Fruit fly (Drosophila melanogaster) whole organism, embryonic: Measurements from ENCODE around the gene CG46318.

Experiments
- Abd-B ChIP-seq: fragments of 200-800 bp; sonication (Bioruptor generic); optimal IDR thresholded peaks from 2 replicates; lab custom pipeline; 2018; ENCODE audit warnings: missing biosample characterization, mild to moderate bottlenecking, missing genetic modification characterization, moderate library complexity
- Atf-2 ChIP-seq: fragments of 200-800 bp; sonication (Bioruptor generic); optimal IDR thresholded peaks from 2 replicates; lab custom pipeline; 2016; ENCODE audit warnings: missing biosample characterization, missing genetic modification characterization
- Atf3 ChIP-seq: fragments of 200-800 bp; sonication (Bioruptor generic); optimal IDR thresholded peaks from 3 replicates; lab custom pipeline; 2016; ENCODE audit warnings: missing biosample characterization, missing genetic modification characterization
- CG11398 ChIP-seq: fragments of 200-800 bp; sonication (Bioruptor generic); optimal IDR thresholded peaks from 2 replicates; lab custom pipeline; 2016; ENCODE audit warnings: missing biosample characterization, missing genetic modification characterization
- CG12236 ChIP-seq: fragments of 200-800 bp; sonication (Bioruptor generic); optimal IDR thresholded peaks from 2 replicates; lab custom pipeline; 2016; ENCODE audit warnings: missing biosample characterization, missing genetic modification characterization
- CG12659 ChIP-seq: fragments of 200-800 bp; sonication (Bioruptor generic); optimal IDR thresholded peaks from 3 replicates; lab custom pipeline; 2017; ENCODE audit warnings: mild to moderate bottlenecking, missing biosample characterization, missing genetic modification reagents, missing genetic modification characterization
- CG13775 ChIP-seq: fragments of 200-800 bp; sonication (Bioruptor generic); optimal IDR thresholded peaks from 3 replicates; lab custom pipeline; 2017; ENCODE audit warnings: missing biosample characterization, mild to moderate bottlenecking, missing genetic modification characterization
- CG14014 ChIP-seq: fragments of 200-800 bp; sonication (Bioruptor generic); IDR thresholded peaks from 2 replicates; pipeline ENCODE4 v1.3.6; 2022; ENCODE audit warnings: missing biosample characterization, missing genetic modification characterization
- CG1603 ChIP-seq: fragments of 200-800 bp; sonication (Bioruptor generic); optimal IDR thresholded peaks from 2 replicates; lab custom pipeline; 2019; ENCODE audit warnings: missing biosample characterization, mild to moderate bottlenecking, missing genetic modification characterization, moderate library complexity
- CG16815 ChIP-seq: fragments of 200-800 bp; sonication (Bioruptor generic); optimal IDR thresholded peaks from 3 replicates; lab custom pipeline; 2017; ENCODE audit warnings: missing biosample characterization, mild to moderate bottlenecking, missing genetic modification characterization
- CG17568 ChIP-seq: fragments of 200-800 bp; sonication (Bioruptor generic); optimal IDR thresholded peaks from 2 replicates; lab custom pipeline; 2018; ENCODE audit warnings: missing biosample characterization, mild to moderate bottlenecking, missing genetic modification characterization, moderate library complexity
- CG17829 ChIP-seq: fragments of 200-800 bp; optimal IDR thresholded peaks from 2 replicates; lab custom pipeline; 2019; ENCODE audit warnings: missing biosample characterization, mild to moderate bottlenecking, missing genetic modification characterization, moderate library complexity
- CG18262 ChIP-seq: fragments of 200-800 bp; optimal IDR thresholded peaks from 3 replicates; lab custom pipeline; 2019; ENCODE audit warnings: missing biosample characterization, mild to moderate bottlenecking, missing genetic modification characterization, moderate library complexity
- CG30020 ChIP-seq: fragments of 200-800 bp; optimal IDR thresholded peaks from 2 replicates; lab custom pipeline; 2019; ENCODE audit warnings: missing biosample characterization, mild to moderate bottlenecking, missing genetic modification characterization, moderate library complexity
- CG30403 ChIP-seq: fragments of 200-800 bp; sonication (Bioruptor generic); optimal IDR thresholded peaks from 3 replicates; lab custom pipeline; 2016; ENCODE audit warnings: missing biosample characterization, missing genetic modification characterization
- CG32772 ChIP-seq: fragments of 200-800 bp; sonication (Bioruptor generic); IDR thresholded peaks from 2 replicates; pipeline ENCODE4 v1.3.6; 2022; ENCODE audit warnings: missing biosample characterization, missing genetic modification characterization
- CG3281 ChIP-seq: fragments of 200-800 bp; sonication (Bioruptor generic); optimal IDR thresholded peaks from 3 replicates; lab custom pipeline; 2017; ENCODE audit warnings: missing biosample characterization, mild to moderate bottlenecking, missing genetic modification characterization
- CG34224 ChIP-seq: fragments of 200-800 bp; sonication (Bioruptor generic); IDR thresholded peaks from 3 replicates; pipeline ENCODE4 v1.3.6; 2022; ENCODE audit warnings: missing biosample characterization, missing genetic modification characterization; ENCODE audit not compliant: partially characterized antibody
- CG4617 ChIP-seq: fragments of 200-800 bp; sonication (Bioruptor generic); optimal IDR thresholded peaks from 3 replicates; lab custom pipeline; 2016; ENCODE audit warnings: missing biosample characterization, missing genetic modification characterization, borderline replicate concordance
- CG4820 ChIP-seq: fragments of 200-800 bp; sonication (Bioruptor generic); optimal IDR thresholded peaks from 3 replicates; lab custom pipeline; 2016; ENCODE audit warnings: missing biosample characterization, missing genetic modification characterization
- CG7357 ChIP-seq: fragments of 200-800 bp; sonication (Bioruptor generic); IDR thresholded peaks from 3 replicates; pipeline ENCODE4 v1.3.6; 2022; ENCODE audit warnings: missing biosample characterization, missing genetic modification characterization
- CG7745 ChIP-seq: fragments of 200-800 bp; sonication (Bioruptor generic); optimal IDR thresholded peaks from 2 replicates; lab custom pipeline; 2018; ENCODE audit warnings: missing biosample characterization, mild to moderate bottlenecking, missing genetic modification characterization, moderate library complexity
- CG7987 ChIP-seq: fragments of 200-800 bp; sonication (Bioruptor generic); optimal IDR thresholded peaks from 2 replicates; lab custom pipeline; 2018; ENCODE audit warnings: missing biosample characterization, mild to moderate bottlenecking, missing genetic modification characterization, moderate library complexity
- CG8388 ChIP-seq: fragments of 200-800 bp; sonication (Bioruptor generic); optimal IDR thresholded peaks from 2 replicates; lab custom pipeline; 2019; ENCODE audit warnings: missing biosample characterization, mild to moderate bottlenecking, missing genetic modification characterization, moderate library complexity
- CG8924 ChIP-seq: fragments of 200-800 bp; optimal IDR thresholded peaks from 3 replicates; lab custom pipeline; 2019; ENCODE audit warnings: missing biosample characterization, mild to moderate bottlenecking, missing genetic modification characterization, moderate library complexity
- Dref ChIP-seq: fragments of 200-800 bp; sonication (Bioruptor generic); IDR thresholded peaks from 2 replicates; pipeline ENCODE4 v1.3.6; 2022; ENCODE audit warnings: missing biosample characterization, missing genetic modification characterization
- Eip74EF ChIP-seq, 2 experiments: fragments of 200-800 bp in 1 of 2; fragments of >200 bp in 1 of 2; sonication (Bioruptor generic) in 1 of 2; optimal IDR thresholded peaks; 2 replicates each; lab custom pipeline; 2017 to 2019; ENCODE audit warnings: missing biosample characterization in 2 of 2, missing genetic modification characterization in 2 of 2, mild to moderate bottlenecking in 1 of 2, moderate library complexity in 1 of 2
- Ets97D ChIP-seq: fragments of 200-800 bp; sonication (Bioruptor generic); optimal IDR thresholded peaks from 3 replicates; lab custom pipeline; 2016; ENCODE audit warnings: missing biosample characterization, missing genetic modification characterization
- Lim3 ChIP-seq: fragments of 200-800 bp; sonication (Bioruptor generic); IDR thresholded peaks from 2 replicates; pipeline ENCODE4 v1.3.6; 2022; ENCODE audit warnings: missing biosample characterization, missing genetic modification characterization
- MESR4 ChIP-seq: fragments of 200-800 bp; sonication (Bioruptor generic); optimal IDR thresholded peaks from 2 replicates; lab custom pipeline; 2018; ENCODE audit warnings: missing biosample characterization, mild to moderate bottlenecking, missing genetic modification characterization, moderate library complexity
- Max ChIP-seq: fragments of 200-800 bp; sonication (Bioruptor generic); optimal IDR thresholded peaks from 2 replicates; lab custom pipeline; 2016; ENCODE audit warnings: missing biosample characterization, mild to moderate bottlenecking, missing genetic modification characterization
- Sox100B ChIP-seq: fragments of 200-800 bp; sonication (Bioruptor generic); optimal IDR thresholded peaks from 3 replicates; lab custom pipeline; 2018; ENCODE audit warnings: missing biosample characterization, mild to moderate bottlenecking, missing genetic modification characterization
- Taf1 ChIP-seq: fragments of 200-800 bp; sonication (Bioruptor generic); IDR thresholded peaks from 2 replicates; pipeline ENCODE4 v1.3.6; 2022; ENCODE audit warnings: missing biosample characterization, missing genetic modification characterization
- Xbp1 ChIP-seq: fragments of 200-800 bp; sonication (Bioruptor generic); optimal IDR thresholded peaks from 3 replicates; lab custom pipeline; 2016; ENCODE audit warnings: missing biosample characterization, mild to moderate bottlenecking, missing genetic modification characterization
- YL-1 ChIP-seq: fragments of 200-800 bp; sonication (Bioruptor generic); optimal IDR thresholded peaks from 3 replicates; lab custom pipeline; 2017; ENCODE audit warnings: missing biosample characterization, mild to moderate bottlenecking, missing genetic modification characterization
- br ChIP-seq: fragments of >200 bp; optimal IDR thresholded peaks from 2 replicates; lab custom pipeline; 2017
- cato ChIP-seq: fragments of 200-800 bp; sonication (Bioruptor generic); optimal IDR thresholded peaks from 2 replicates; lab custom pipeline; 2016; ENCODE audit warnings: missing biosample characterization, missing genetic modification characterization, borderline replicate concordance
- chinmo ChIP-seq: fragments of 200-800 bp; sonication (Bioruptor generic); IDR thresholded peaks from 4 replicates; pipeline ENCODE4 v1.3.6; 2022; ENCODE audit warnings: missing biosample characterization, missing genetic modification characterization; ENCODE audit not compliant: partially characterized antibody
- chn ChIP-seq: fragments of 200-800 bp; sonication (Bioruptor generic); optimal IDR thresholded peaks from 2 replicates; lab custom pipeline; 2016; ENCODE audit warnings: missing biosample characterization, missing genetic modification characterization
- da ChIP-seq: fragments of 200-800 bp; sonication (Bioruptor generic); optimal IDR thresholded peaks from 2 replicates; lab custom pipeline; 2016; ENCODE audit warnings: missing biosample characterization, missing genetic modification characterization
- gcm ChIP-seq: fragments of 200-800 bp; sonication (Bioruptor generic); optimal IDR thresholded peaks from 2 replicates; lab custom pipeline; 2019; ENCODE audit warnings: missing biosample characterization, mild to moderate bottlenecking, missing genetic modification characterization, moderate library complexity
- her ChIP-seq: fragments of 200-800 bp; sonication (Bioruptor generic); optimal IDR thresholded peaks from 2 replicates; lab custom pipeline; 2016; ENCODE audit warnings: missing biosample characterization, missing genetic modification characterization
- hth ChIP-seq: fragments of >200 bp; optimal IDR thresholded peaks from 2 replicates; lab custom pipeline; 2017; ENCODE audit warnings: inconsistent platforms
- nerfin-2 ChIP-seq: fragments of 200-800 bp; sonication (Bioruptor generic); IDR thresholded peaks from 2 replicates; pipeline ENCODE4 v1.3.6; 2022; ENCODE audit warnings: missing biosample characterization, missing genetic modification characterization; ENCODE audit not compliant: partially characterized antibody
- pan ChIP-seq, 4 experiments: fragments of >200 bp in 3 of 4; fragments of 200-800 bp in 1 of 4; sonication (Bioruptor generic) in 1 of 4; optimal IDR thresholded peaks in 3 of 4; IDR thresholded peaks in 1 of 4; 2 replicates each; pipeline versions ENCODE4 v1.3.6 to Lab custom; 2017 to 2022; ENCODE audit warnings: missing biosample characterization in 2 of 4, missing genetic modification characterization in 2 of 4, mixed read lengths in 1 of 4
- phol ChIP-seq: fragments of 200-800 bp; sonication (Bioruptor generic); optimal IDR thresholded peaks from 3 replicates; lab custom pipeline; 2018; ENCODE audit warnings: missing biosample characterization, mild to moderate bottlenecking, missing genetic modification characterization, moderate library complexity
- ranshi ChIP-seq: fragments of 200-800 bp; sonication (Bioruptor generic); IDR thresholded peaks from 2 replicates; pipeline ENCODE4 v1.3.6; 2022; ENCODE audit warnings: missing biosample characterization, missing genetic modification characterization
- slou ChIP-seq: fragments of 200-800 bp; sonication (Bioruptor generic); optimal IDR thresholded peaks from 3 replicates; lab custom pipeline; 2016; ENCODE audit warnings: missing biosample characterization, missing genetic modification characterization
- twi ChIP-seq: fragments of 200-800 bp; optimal IDR thresholded peaks from 2 replicates; lab custom pipeline; 2019; ENCODE audit warnings: missing biosample characterization, mild to moderate bottlenecking, missing genetic modification characterization, moderate library complexity
- unpg ChIP-seq: fragments of 200-800 bp; sonication (Bioruptor generic); optimal IDR thresholded peaks from 3 replicates; lab custom pipeline; 2018; ENCODE audit warnings: missing biosample characterization, mild to moderate bottlenecking, missing genetic modification characterization, moderate library complexity
- zfh1 ChIP-seq: fragments of 200-800 bp; sonication (Bioruptor generic); IDR thresholded peaks from 3 replicates; pipeline ENCODE4 v1.3.6; 2022; ENCODE audit warnings: missing biosample characterization, missing genetic modification characterization

CG46318 gene

dm6 chr3R:18677500-18677940 is 2.9 kb upstream of the CG46318 start, which contains the start of the genes dind and CG7706 (continued):
- TF ChIP-seq CG4617 (GFP tag; lab: Kevin White, UChicago), result no peak
- TF ChIP-seq CG13775 (GFP tag; lab: Kevin White, UChicago), result peak; percentile 15
- TF ChIP-seq CG8388 (GFP tag; lab: Kevin White, UChicago), result no peak
- peak; percentile 12 for TF ChIP-seq CG30403 (GFP tag; lab: Kevin White, UChicago)
- TF ChIP-seq Lim3 (GFP tag; lab: Robert Waterston, UW), result no peak
- no peak for TF ChIP-seq CG1603 (tag; lab: Kevin White, UChicago)
- no peak for TF ChIP-seq Atf3 (GFP tag; lab: Kevin White, UChicago)
- TF ChIP-seq gcm (GFP tag; lab: Kevin White, UChicago), result peak; percentile 2
- TF ChIP-seq CG12236 (GFP tag; lab: Kevin White, UChicago), result no peak
- TF ChIP-seq YL-1 (GFP tag; lab: Kevin White, UChicago), result peak; percentile 50
- no peak for TF ChIP-seq Dref
- no peak for TF ChIP-seq Ets97D (GFP tag; lab: Kevin White, UChicago)
- peak; percentile 47 for TF ChIP-seq CG12659 (GFP tag; lab: Kevin White, UChicago)
- no peak for TF ChIP-seq Atf-2 (GFP tag; lab: Kevin White, UChicago)
- TF ChIP-seq CG17568 (GFP tag; lab: Kevin White, UChicago), result no peak
- no peak for TF ChIP-seq Sox100B (GFP tag; lab: Kevin White, UChicago)
- no peak for TF ChIP-seq CG4820 (GFP tag; lab: Kevin White, UChicago)
- TF ChIP-seq chinmo (GFP tag; lab: Robert Waterston, UW), result no peak
- TF ChIP-seq CG11398, result no peak
- no peak for TF ChIP-seq CG18262 (tag; lab: Kevin White, UChicago)
- peak; percentile 4 for TF ChIP-seq CG8924 (tag; lab: Kevin White, UChicago)
- TF ChIP-seq CG7357 (GFP tag; lab: Robert Waterston, UW), result peak; percentile 40; the same call in 1 of the 3 replicates
- TF ChIP-seq CG7745 (tag; lab: Kevin White, UChicago), result peak; percentile 78
- peak; percentile 7 for TF ChIP-seq Abd-B (GFP tag; lab: Kevin White, UChicago)
- TF ChIP-seq Taf1, result no peak
- peak; percentile 86 for TF ChIP-seq CG30020 (tag; lab: Kevin White, UChicago)
- TF ChIP-seq ranshi (GFP tag; lab: Robert Waterston, UW), result no peak
- no peak for TF ChIP-seq da (GFP tag; lab: Kevin White, UChicago)
- no peak for TF ChIP-seq cato (GFP tag; lab: Kevin White, UChicago)
- TF ChIP-seq zfh1, result no peak
- peak; percentile 23 for TF ChIP-seq Max
- TF ChIP-seq MESR4, result no peak
- TF ChIP-seq CG32772 (GFP tag; lab: Robert Waterston, UW), result no peak
- no peak for TF ChIP-seq slou (GFP tag; lab: Kevin White, UChicago)
- no peak for TF ChIP-seq unpg (GFP tag; lab: Kevin White, UChicago)
- TF ChIP-seq br (lab: Kevin White, UChicago), result no peak
- TF ChIP-seq pan (optimal IDR thresholded peaks at IDR 0.05; lab: Kevin White, UChicago), result no peak
- no peak for TF ChIP-seq pan (GFP tag; optimal IDR thresholded peaks at IDR 0.05 in 1 of 2, IDR thresholded peaks at IDR 0.05 in 1 of 2)
- no peak for TF ChIP-seq CG16815
- no peak for TF ChIP-seq hth (lab: Kevin White, UChicago)
- TF ChIP-seq CG34224 (GFP tag; lab: Robert Waterston, UW), result no peak
- TF ChIP-seq CG14014 (GFP tag; lab: Robert Waterston, UW), result no peak
- no peak for TF ChIP-seq her (GFP tag; lab: Kevin White, UChicago)
- no peak for TF ChIP-seq nerfin-2 (GFP tag; lab: Robert Waterston, UW)
- no peak for TF ChIP-seq twi (tag; lab: Kevin White, UChicago)
- TF ChIP-seq chn (GFP tag; lab: Kevin White, UChicago), result no peak
- TF ChIP-seq CG17829 (tag; lab: Kevin White, UChicago), result peak; percentile 15
- TF ChIP-seq CG7987 (GFP tag; lab: Kevin White, UChicago), result no peak
- peak; percentile 27 for TF ChIP-seq Xbp1 (GFP tag; lab: Kevin White, UChicago)
- TF ChIP-seq phol, result peak; percentile 52
- TF ChIP-seq CG3281 (GFP tag; lab: Kevin White, UChicago), result no peak
- no peak for TF ChIP-seq Eip74EF (GFP tag; optimal IDR thresholded peaks at IDR 0.05; lab: Kevin White, UChicago)
